Worm (Caenorhabditis elegans) whole organism, early embryonic: ENCODE results near the gene zip-12.

Experiments
- ama-1 ChIP-seq: fragments of 150-350 bp; optimal IDR thresholded peaks from 2 replicates; lab custom pipeline; 2014
- ceh-13 ChIP-seq: fragments of 200-800 bp; sonication (Bioruptor generic); optimal IDR thresholded peaks from 2 replicates; lab custom pipeline; 2018; ENCODE audit warnings: mild to moderate bottlenecking, missing genetic modification characterization, missing compliant biosample characterization
- ceh-36 ChIP-seq: sonication (generic microtip); optimal IDR thresholded peaks from 2 replicates; lab custom pipeline; 2016; ENCODE audit warnings: missing genetic modification characterization, inconsistent platforms, missing compliant biosample characterization
- flt-1 ChIP-seq: fragments of 200-800 bp; sonication (Bioruptor generic); IDR thresholded peaks from 2 replicates; pipeline ENCODE4 v1.3.6; 2022; ENCODE audit warnings: missing genetic modification characterization, missing compliant biosample characterization
- hmg-4 ChIP-seq: fragments of 200-800 bp; sonication (Bioruptor generic); optimal IDR thresholded peaks from 2 replicates; lab custom pipeline; 2018; ENCODE audit warnings: mild to moderate bottlenecking, missing genetic modification characterization, missing compliant biosample characterization
- pes-1 ChIP-seq: fragments of 200-800 bp; sonication (Bioruptor generic); IDR thresholded peaks from 2 replicates; pipeline ENCODE4 v1.3.6; 2022; ENCODE audit warnings: missing genetic modification reagents, missing genetic modification characterization, missing compliant biosample characterization
- sea-1 ChIP-seq: fragments of 200-800 bp; sonication (Bioruptor generic); conservative IDR thresholded peaks from 2 replicates; pipeline ENCODE4 v1.3.6; 2022; ENCODE audit warnings: missing genetic modification characterization, missing compliant biosample characterization
- tbx-11 ChIP-seq: fragments of 200-800 bp; sonication (Bioruptor generic); IDR thresholded peaks from 2 replicates; pipeline ENCODE4 v1.3.6; 2022; ENCODE audit warnings: missing genetic modification characterization, missing compliant biosample characterization
- tbx-37 ChIP-seq: fragments of 200-800 bp; sonication (Bioruptor generic); conservative IDR thresholded peaks from 2 replicates; pipeline ENCODE4 v1.3.6; 2022; ENCODE audit warnings: missing genetic modification reagents, missing genetic modification characterization, missing compliant biosample characterization

ce11 chrIII:12366989-12367557 is 39.4 kb downstream of the zip-12 start, which contains the start of gene Y75B8A.33:
- TF ChIP-seq ceh-36 (tag; lab: Kevin White, UChicago), result no peak
- no peak for TF ChIP-seq ama-1 (lab: Kevin White, UChicago)
- no peak for TF ChIP-seq tbx-11 (GFP tag; lab: Robert Waterston, UW)
- no peak for TF ChIP-seq hmg-4 (GFP tag; lab: Kevin White, UChicago)
- no peak for TF ChIP-seq flt-1 (GFP tag; lab: Robert Waterston, UW)
- no peak for TF ChIP-seq ceh-13 (GFP tag; lab: Kevin White, UChicago)
- peak; percentile 39; the same call in 1 of the 2 replicates for TF ChIP-seq pes-1
- no peak for TF ChIP-seq tbx-37
- no peak for TF ChIP-seq sea-1 (GFP tag; lab: Robert Waterston, UW)
